Worm (Caenorhabditis elegans): Measurements from ENCODE around the gene B0478.3.
A peak's percentile ranks its signal among the peaks of the same experiment; 100 is the strongest.

B0478.3 gene

ce11 chrIV:6974162-6974938, 9.9 kb upstream of the B0478.3 start:
- TF ChIP-seq nhr-11 (tag; optimal IDR thresholded peaks at IDR 0.05) = no peak
- TF ChIP-seq unc-39 (tag; optimal IDR thresholded peaks at IDR 0.05) = no peak
- TF ChIP-seq eor-1 (tag; optimal IDR thresholded peaks at IDR 0.05) = no peak
- no peak for TF ChIP-seq ztf-4 (tag; optimal IDR thresholded peaks at IDR 0.05)
- no peak for TF ChIP-seq egl-5 (tag; optimal IDR thresholded peaks at IDR 0.05)
- TF ChIP-seq nhr-77 (tag; optimal IDR thresholded peaks at IDR 0.05) = no peak
- TF ChIP-seq zag-1 (tag; optimal IDR thresholded peaks at IDR 0.05) = no peak
- no peak for TF ChIP-seq sea-2 (GFP tag; optimal IDR thresholded peaks at IDR 0.05)
- TF ChIP-seq ama-1 (optimal IDR thresholded peaks at IDR 0.05) = no peak

ce11 chrIV:6972427-6972826, 8.0 kb upstream of the B0478.3 start, which contains the start of gene nhr-249:
nhr-249 (minus strand) TSS chrIV:6972527.
- TF ChIP-seq ZK546.5 (tag; optimal IDR thresholded peaks at IDR 0.05) (no peak), egl-5 (tag; optimal IDR thresholded peaks at IDR 0.05) (no peak), fos-1 (tag; optimal IDR thresholded peaks at IDR 0.05) (no peak), nhr-237 (tag; optimal IDR thresholded peaks at IDR 0.05) (no peak), ama-1 (optimal IDR thresholded peaks at IDR 0.05) (no peak), nhr-67 (tag; optimal IDR thresholded peaks at IDR 0.05) (no peak), unc-39 (tag; optimal IDR thresholded peaks at IDR 0.05) (no peak), elt-1 (tag; optimal IDR thresholded peaks at IDR 0.05) (no peak), snpc-4 (tag; optimal IDR thresholded peaks at IDR 0.05) (no peak), hmg-11 (tag; optimal IDR thresholded peaks at IDR 0.05) (no peak), mml-1 (tag; optimal IDR thresholded peaks at IDR 0.05) (no peak)

- TF ChIP-seq ceh-28 (tag; optimal IDR thresholded peaks at IDR 0.05) = no peak
- TF ChIP-seq ceh-9 (tag; optimal IDR thresholded peaks at IDR 0.05) = no peak
- TF ChIP-seq nhr-67 (tag; optimal IDR thresholded peaks at IDR 0.05) = no peak
- TF ChIP-seq jun-1 (tag; optimal IDR thresholded peaks at IDR 0.05) = no peak
- no peak for TF ChIP-seq nhr-28 (tag; optimal IDR thresholded peaks at IDR 0.05)
- TF ChIP-seq egl-27 (tag; optimal IDR thresholded peaks at IDR 0.05) = no peak
- TF ChIP-seq zag-1 (tag; optimal IDR thresholded peaks at IDR 0.05) = no peak
These were observed 6.8 kb upstream of the B0478.3 start, which contains the start of gene ZK381.62 for ce11 chrIV:6971213-6971612. ZK381.62 (minus strand) TSS chrIV:6971313.

ce11 chrIV:6970271-6970670, 5.9 kb upstream of the B0478.3 start, which contains the start of gene ZK381.8:
ZK381.8 (minus strand) TSS chrIV:6970371.
- TF ChIP-seq mdl-1 (tag; optimal IDR thresholded peaks at IDR 0.05) (no peak), nhr-76 (tag; optimal IDR thresholded peaks at IDR 0.05) (no peak), snpc-4 (tag; optimal IDR thresholded peaks at IDR 0.05) (no peak), mml-1 (tag; optimal IDR thresholded peaks at IDR 0.05) (no peak), hmg-11 (tag; optimal IDR thresholded peaks at IDR 0.05) (no peak), egl-27 (tag; optimal IDR thresholded peaks at IDR 0.05) (no peak), daf-12 (tag; optimal IDR thresholded peaks at IDR 0.05) (no peak), aly-2 (tag; optimal IDR thresholded peaks at IDR 0.05) (no peak), unc-39 (tag; optimal IDR thresholded peaks at IDR 0.05) (no peak), lin-39 (tag; optimal IDR thresholded peaks at IDR 0.05) (no peak)

ce11 chrIV:6965192-6965591, 784 bp upstream of the B0478.3 start, which contains the start of gene ZK381.2:
ZK381.2 (plus strand) TSS chrIV:6965492.
- TF ChIP-seq pqm-1 (tag; optimal IDR thresholded peaks at IDR 0.05) (no peak), elt-2 (tag; optimal IDR thresholded peaks at IDR 0.05) (no peak), fos-1 (tag; optimal IDR thresholded peaks at IDR 0.05) (no peak), skn-1 (tag; optimal IDR thresholded peaks at IDR 0.05) (no peak), snpc-4 (tag; optimal IDR thresholded peaks at IDR 0.05) (no peak)

- TF ChIP-seq nfya-1 (tag; optimal IDR thresholded peaks at IDR 0.05; ENCODE audit: insufficient read depth) = peak; percentile 47
- no peak for TF ChIP-seq fkh-10 (GFP tag; optimal IDR thresholded peaks at IDR 0.05)
- peak; percentile 46 for TF ChIP-seq hmg-11 (tag; optimal IDR thresholded peaks at IDR 0.05)
These were observed 4.9 kb downstream of the B0478.3 start for ce11 chrIV:6959483-6959882.

All from whole organism, L3 larva.